Worm (Caenorhabditis elegans): Measurements from ENCODE around the gene D1046.16.

D1046.16 gene

ce11 chrIV:8916010-8916409 is 5.9 kb upstream of the D1046.16 start, which contains the start of gene C27B7.9:
Gene C27B7.9, minus strand, starts transcription at chrIV:8916110.
- no peak for TF ChIP-seq W03F9.2 (tag; optimal IDR thresholded peaks at IDR 0.05)
- TF ChIP-seq dao-5 (tag; optimal IDR thresholded peaks at IDR 0.05): no peak
- TF ChIP-seq him-1 (tag; optimal IDR thresholded peaks at IDR 0.05): no peak

- TF ChIP-seq dao-5 (tag; optimal IDR thresholded peaks at IDR 0.05): no peak
Measured at ce11 chrIV:8918790-8919189, 3.2 kb upstream of the D1046.16 start, which contains the start of gene rap-1. Gene rap-1, minus strand, starts transcription at chrIV:8918890.

DNA sequence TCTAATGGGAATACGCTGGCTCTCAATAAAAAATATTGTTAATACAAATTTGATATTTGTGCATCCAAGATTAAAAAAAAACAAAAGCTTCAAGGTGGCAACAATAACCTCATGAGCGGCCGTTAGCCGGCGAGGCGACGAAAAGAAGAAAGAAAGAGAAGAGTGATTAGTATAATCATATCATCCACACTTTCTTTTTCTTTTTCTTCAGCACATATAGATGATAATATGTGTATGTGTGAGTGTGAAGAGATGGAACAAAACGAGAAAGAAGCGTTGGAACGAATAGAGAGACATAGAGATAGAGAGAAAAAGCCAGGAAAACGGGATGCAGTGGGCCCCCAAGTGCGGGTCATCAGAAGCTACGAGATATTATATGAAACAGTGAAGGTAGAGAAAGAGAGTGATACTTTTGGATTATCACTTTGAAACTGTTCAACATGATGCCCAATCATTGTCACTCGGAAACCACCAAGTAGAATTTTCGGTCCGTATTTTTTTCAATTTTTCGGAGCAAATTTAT is 1.6 kb upstream of the D1046.16 start:
- TF ChIP-seq dao-5 (tag; optimal IDR thresholded peaks at IDR 0.05) (no peak), W03F9.2 (tag; optimal IDR thresholded peaks at IDR 0.05) (no peak), him-1 (tag; optimal IDR thresholded peaks at IDR 0.05) (no peak)

DNA sequence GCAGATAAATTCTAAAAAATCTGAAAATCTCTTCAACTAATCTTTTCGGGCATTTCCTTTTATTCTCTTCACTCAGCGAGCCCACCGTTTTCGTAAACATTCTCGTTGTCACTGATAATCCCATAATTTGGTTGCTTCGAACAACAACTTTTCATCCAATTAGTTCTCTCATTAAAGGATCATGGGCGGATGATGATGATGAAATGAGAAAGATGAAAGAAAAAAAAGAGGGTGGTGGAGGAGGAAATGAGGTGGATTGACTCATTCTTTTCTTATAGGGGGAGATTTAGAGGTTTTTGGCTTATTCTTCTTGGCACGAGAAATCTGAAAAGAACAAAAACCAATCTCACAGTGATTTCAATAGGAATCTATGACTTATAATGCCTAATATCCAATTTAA is 784 bp upstream of the D1046.16 start:
- TF ChIP-seq dao-5 (tag; optimal IDR thresholded peaks at IDR 0.05): no peak
- TF ChIP-seq him-1 (tag; optimal IDR thresholded peaks at IDR 0.05): no peak
- no peak for TF ChIP-seq W03F9.2 (tag; optimal IDR thresholded peaks at IDR 0.05)

DNA sequence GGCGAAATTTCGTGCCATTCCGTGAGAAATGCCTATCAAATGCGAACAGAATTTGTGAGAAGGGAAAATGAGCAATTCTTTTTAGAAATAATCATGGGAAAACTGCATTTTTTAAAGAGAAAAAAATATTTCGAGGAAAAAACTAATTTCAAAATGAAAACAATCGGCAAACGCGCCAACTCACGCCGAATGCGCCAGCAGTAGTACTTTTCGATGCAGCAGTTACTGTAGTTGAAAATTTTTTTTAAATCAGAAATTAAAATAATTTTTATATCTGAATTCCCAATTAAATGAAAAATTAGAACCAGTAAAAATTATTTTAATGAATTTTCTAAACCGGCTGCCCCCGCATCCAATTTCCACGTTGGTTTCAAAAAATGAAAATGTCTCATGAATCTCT is 1.4 kb downstream of the D1046.16 start:
- TF ChIP-seq dao-5 (tag; optimal IDR thresholded peaks at IDR 0.05): no peak
- peak; percentile 60 for TF ChIP-seq W03F9.2 (tag; optimal IDR thresholded peaks at IDR 0.05)
- no peak for TF ChIP-seq him-1 (tag; optimal IDR thresholded peaks at IDR 0.05)

DNA sequence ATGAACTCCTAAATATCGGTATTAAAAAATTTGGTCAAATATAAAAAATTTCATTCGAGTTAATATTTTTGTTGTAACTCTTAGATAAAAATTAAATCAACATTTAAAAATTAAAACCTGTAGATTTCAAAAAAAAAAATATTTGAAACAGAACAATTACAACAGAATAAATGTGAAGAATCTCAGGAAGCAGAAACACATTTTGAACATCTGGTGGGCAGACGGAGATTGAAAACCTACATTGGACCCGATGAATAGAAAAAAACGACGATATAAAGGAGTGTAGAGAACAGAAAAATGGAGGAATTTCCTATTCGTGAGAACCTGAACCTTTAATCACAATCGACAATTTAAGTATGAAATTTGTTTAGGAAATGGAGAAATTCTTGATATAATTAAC is 2.2 kb downstream of the D1046.16 start:
- no peak for TF ChIP-seq him-1 (tag; optimal IDR thresholded peaks at IDR 0.05)
- no peak for TF ChIP-seq W03F9.2 (tag; optimal IDR thresholded peaks at IDR 0.05)
- TF ChIP-seq dao-5 (tag; optimal IDR thresholded peaks at IDR 0.05): no peak

- no peak for TF ChIP-seq him-1 (tag; optimal IDR thresholded peaks at IDR 0.05)
- no peak for TF ChIP-seq dao-5 (tag; optimal IDR thresholded peaks at IDR 0.05)
- no peak for TF ChIP-seq W03F9.2 (tag; optimal IDR thresholded peaks at IDR 0.05)
Measured at ce11 chrIV:8925990-8926389, 4.0 kb downstream of the D1046.16 start, which contains the start of the genes D1046.2 and cfim-2. Gene D1046.2, minus strand, starts transcription at chrIV:8926067. Gene cfim-2, plus strand, starts transcription at chrIV:8926324.

- TF ChIP-seq W03F9.2 (tag; optimal IDR thresholded peaks at IDR 0.05): no peak
- no peak for TF ChIP-seq dao-5 (tag; optimal IDR thresholded peaks at IDR 0.05)
- no peak for TF ChIP-seq him-1 (tag; optimal IDR thresholded peaks at IDR 0.05)
Measured at ce11 chrIV:8926511-8926910, 4.6 kb downstream of the D1046.16 start.

DNA sequence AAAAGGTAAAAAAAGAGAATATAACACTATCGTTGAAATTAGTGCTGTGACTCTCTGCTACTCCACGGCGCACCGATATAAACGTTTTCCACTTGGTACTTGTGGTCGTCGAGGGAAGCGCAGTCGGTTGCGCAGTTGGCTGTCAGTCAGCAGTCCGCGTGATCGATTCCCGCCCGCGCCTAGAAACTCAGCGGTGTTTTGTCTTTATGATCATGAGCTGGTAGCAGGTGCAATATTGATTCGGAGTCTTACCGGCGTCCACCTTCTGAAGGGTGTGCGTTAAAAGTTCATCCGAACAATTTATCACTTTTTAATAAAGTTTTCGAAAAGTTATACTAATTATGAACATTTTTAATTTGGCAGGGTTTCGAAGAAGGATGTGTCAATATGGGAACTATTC is 5.1 kb downstream of the D1046.16 start:
- TF ChIP-seq W03F9.2 (tag; optimal IDR thresholded peaks at IDR 0.05) (peak; percentile 42), him-1 (tag; optimal IDR thresholded peaks at IDR 0.05) (peak; percentile 60), dao-5 (tag; optimal IDR thresholded peaks at IDR 0.05) (peak; percentile 94)

DNA sequence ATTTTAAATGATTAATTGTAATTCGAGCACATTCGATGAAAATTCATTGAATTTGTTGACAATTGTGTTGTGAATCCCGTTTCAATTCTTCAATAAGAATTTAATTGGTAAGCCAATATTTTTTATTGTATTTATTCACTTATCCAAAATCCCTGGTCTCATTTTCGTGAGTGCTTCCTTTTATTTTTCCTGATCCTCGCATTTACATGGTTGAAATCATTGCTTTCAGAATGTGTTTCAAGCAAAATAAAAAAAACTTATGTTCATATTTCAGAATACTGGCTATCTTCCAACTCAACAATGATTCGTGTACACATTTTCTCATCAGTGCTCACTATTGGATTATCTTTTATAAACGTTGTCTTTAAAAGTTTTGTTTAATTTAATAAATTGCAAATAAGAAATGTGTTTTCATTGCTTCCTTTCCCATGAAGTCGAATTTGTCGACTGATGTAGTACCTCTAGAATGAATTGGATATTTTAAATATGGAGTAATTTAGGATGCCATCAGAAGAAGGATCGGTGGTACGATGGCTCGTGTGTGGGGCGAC is 8.1 kb downstream of the D1046.16 start, which contains the start of the genes D1046.18 and slc-25A26:
Gene D1046.18 (plus strand): TSS at position 301 of the 551 bp plus-strand sequence.
Gene slc-25A26 (plus strand): TSS at position 501 of the 551 bp plus-strand sequence.
- TF ChIP-seq W03F9.2 (tag; optimal IDR thresholded peaks at IDR 0.05) (no peak), him-1 (tag; optimal IDR thresholded peaks at IDR 0.05) (no peak)

DNA sequence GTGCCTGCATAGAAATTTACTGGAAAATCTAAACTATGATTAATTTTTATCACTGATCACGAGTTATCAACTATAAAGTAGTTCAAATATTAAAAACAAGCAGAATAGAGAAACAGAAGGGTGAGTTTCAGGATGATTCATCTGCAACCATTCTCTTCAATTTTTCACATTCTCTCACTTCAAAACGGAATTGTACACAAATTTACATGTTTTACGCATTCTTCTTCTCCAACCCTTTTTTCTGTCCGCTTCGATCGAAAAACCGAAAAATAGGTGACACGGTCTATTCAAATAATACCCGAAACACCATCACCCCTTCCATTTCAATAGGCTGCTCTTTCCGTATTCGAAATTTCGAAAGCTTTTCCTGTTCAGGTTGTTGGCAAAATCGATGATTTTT is 11.6 kb downstream of the D1046.16 start, which contains the start of gene D1046.4:
Gene D1046.4 (plus strand): TSS at position 301 of the 400 bp plus-strand sequence.
- TF ChIP-seq dao-5 (tag; optimal IDR thresholded peaks at IDR 0.05): no peak
- TF ChIP-seq him-1 (tag; optimal IDR thresholded peaks at IDR 0.05): no peak
- no peak for TF ChIP-seq W03F9.2 (tag; optimal IDR thresholded peaks at IDR 0.05)

DNA sequence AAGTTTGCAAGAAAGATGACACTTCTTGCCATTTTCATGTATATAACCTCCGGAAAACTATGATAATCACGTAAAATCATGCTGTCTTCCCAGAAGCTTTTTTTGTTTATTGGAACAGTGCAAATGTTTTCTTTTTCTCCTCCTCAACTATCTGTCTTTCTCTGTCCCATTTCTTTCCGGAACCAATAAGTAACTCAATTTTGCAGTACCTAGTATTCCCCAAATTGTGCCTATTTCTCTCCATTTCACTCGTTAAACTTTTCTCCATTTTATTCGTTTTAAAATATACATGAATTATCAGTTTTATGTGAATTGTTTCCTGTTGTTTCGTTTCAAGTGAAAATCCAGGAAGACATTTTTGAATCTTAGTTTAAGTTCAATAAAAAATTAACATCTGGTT is 21.5 kb downstream of the D1046.16 start:
- no peak for TF ChIP-seq him-1 (tag; optimal IDR thresholded peaks at IDR 0.05)
- no peak for TF ChIP-seq W03F9.2 (tag; optimal IDR thresholded peaks at IDR 0.05)
- TF ChIP-seq dao-5 (tag; optimal IDR thresholded peaks at IDR 0.05): no peak

DNA sequence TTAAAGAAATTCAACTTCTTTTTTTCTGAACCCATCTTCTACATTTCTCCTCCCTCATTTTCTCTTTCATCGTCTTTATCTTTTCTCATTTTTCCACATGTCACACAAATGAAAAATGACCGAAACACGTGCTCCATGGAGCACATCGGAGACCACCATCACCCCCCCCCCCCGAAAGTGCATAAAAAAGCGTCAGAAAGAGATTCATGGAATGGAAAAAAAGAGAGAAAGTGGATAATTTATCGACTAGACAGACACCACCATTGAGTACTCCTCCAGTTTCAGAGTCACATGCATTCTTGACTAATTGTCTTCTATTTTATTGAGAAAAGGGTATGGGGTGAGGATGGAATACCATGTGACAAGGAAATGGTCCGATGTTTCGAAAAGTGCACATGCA is 25.2 kb downstream of the D1046.16 start:
- no peak for TF ChIP-seq W03F9.2 (tag; optimal IDR thresholded peaks at IDR 0.05)
- TF ChIP-seq him-1 (tag; optimal IDR thresholded peaks at IDR 0.05): no peak
- TF ChIP-seq dao-5 (tag; optimal IDR thresholded peaks at IDR 0.05): no peak

DNA sequence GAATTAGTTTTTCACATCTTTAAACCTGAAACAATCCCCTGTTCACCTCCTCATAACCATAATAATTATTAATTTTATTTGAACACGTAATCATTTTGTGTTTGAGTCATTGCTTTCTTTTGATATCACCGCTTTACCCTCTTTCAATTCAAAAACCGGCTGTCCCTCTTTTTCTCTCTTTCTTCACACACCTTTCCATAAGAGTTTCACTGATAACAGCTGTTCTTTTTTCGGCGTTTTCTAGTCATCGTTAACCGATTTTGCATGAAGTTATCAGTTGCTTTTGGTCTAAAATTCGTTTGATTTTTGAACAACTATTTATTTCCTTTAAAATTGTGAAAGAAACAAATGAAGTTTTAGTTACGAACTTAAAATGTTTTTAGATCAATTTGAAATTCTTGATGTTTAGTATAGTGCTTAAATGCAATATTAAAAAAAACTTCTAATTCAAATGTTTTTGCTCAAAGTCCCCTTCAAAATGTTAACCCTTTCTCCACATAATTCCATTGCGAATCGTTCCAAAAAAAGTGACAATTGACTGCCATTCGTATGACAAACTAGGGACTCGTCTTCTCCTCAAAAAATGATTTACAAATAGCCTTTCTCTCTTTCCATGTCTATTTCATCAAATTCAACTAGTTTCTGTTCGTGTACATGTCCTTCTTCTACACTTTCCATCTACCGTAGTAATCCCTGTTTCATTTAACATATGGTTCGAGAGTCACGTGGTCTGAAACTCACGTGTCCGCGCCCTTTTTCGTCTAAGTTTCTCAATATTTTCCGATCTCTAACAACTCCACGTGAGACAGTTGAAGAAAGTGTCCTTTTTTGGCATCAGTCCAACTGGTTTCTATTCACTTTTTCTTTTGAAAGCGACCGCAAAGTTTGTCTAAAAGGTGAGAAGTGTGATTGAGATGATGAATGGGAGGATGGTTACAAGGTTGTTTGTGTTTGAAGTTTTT is 27.4 kb downstream of the D1046.16 start:
- TF ChIP-seq W03F9.2 (tag; optimal IDR thresholded peaks at IDR 0.05) (peak; percentile 37), him-1 (tag; optimal IDR thresholded peaks at IDR 0.05) (no peak), dao-5 (tag; optimal IDR thresholded peaks at IDR 0.05) (no peak)

Data from whole organism, L4/young adult.